Fruit fly (Drosophila melanogaster) whole organism, embryonic: Measurements from ENCODE around the gene Cdc37.

Source experiments
- Atf-2 ChIP-seq: fragments of 200-800 bp; sonication (Bioruptor generic); optimal IDR thresholded peaks from 2 replicates; lab custom pipeline; 2016; ENCODE audit warnings: missing biosample characterization, missing genetic modification characterization
- Atf3 ChIP-seq: fragments of 200-800 bp; sonication (Bioruptor generic); optimal IDR thresholded peaks from 3 replicates; lab custom pipeline; 2016; ENCODE audit warnings: missing biosample characterization, missing genetic modification characterization
- CG10431 ChIP-seq: fragments of 200-800 bp; sonication (Bioruptor generic); optimal IDR thresholded peaks from 3 replicates; lab custom pipeline; 2018; ENCODE audit warnings: missing biosample characterization, mild to moderate bottlenecking, missing genetic modification characterization
- CG11504 ChIP-seq: fragments of 200-800 bp; sonication (Bioruptor generic); optimal IDR thresholded peaks from 3 replicates; lab custom pipeline; 2019; ENCODE audit warnings: missing biosample characterization, mild to moderate bottlenecking, missing genetic modification characterization, moderate library complexity
- CG12155 ChIP-seq: fragments of 200-800 bp; sonication (Bioruptor generic); optimal IDR thresholded peaks from 3 replicates; lab custom pipeline; 2016; ENCODE audit warnings: missing biosample characterization, missing genetic modification characterization
- CG14441 ChIP-seq: fragments of 200-800 bp; sonication (Bioruptor generic); IDR thresholded peaks from 2 replicates; pipeline ENCODE4 v1.3.6; 2022; ENCODE audit warnings: missing biosample characterization, missing genetic modification characterization
- CG15514 ChIP-seq: fragments of 200-800 bp; sonication (Bioruptor generic); optimal IDR thresholded peaks from 3 replicates; lab custom pipeline; 2017; ENCODE audit warnings: missing biosample characterization, missing genetic modification characterization, mild to moderate bottlenecking, moderate library complexity, missing genetic modification reagents
- CG1602 ChIP-seq: fragments of 200-800 bp; sonication (Bioruptor generic); optimal IDR thresholded peaks from 3 replicates; lab custom pipeline; 2016; ENCODE audit warnings: missing biosample characterization, missing genetic modification characterization
- CG31224 ChIP-seq: fragments of 200-800 bp; sonication (Bioruptor generic); IDR thresholded peaks from 2 replicates; pipeline ENCODE4 v1.3.6; 2022; ENCODE audit warnings: missing biosample characterization, missing genetic modification characterization
- CG32767 ChIP-seq: fragments of 200-800 bp; sonication (Bioruptor generic); IDR thresholded peaks from 2 replicates; pipeline ENCODE4 v1.3.6; 2022; ENCODE audit warnings: missing biosample characterization, missing genetic modification characterization
- CG3838 ChIP-seq: fragments of 200-800 bp; sonication (Bioruptor generic); optimal IDR thresholded peaks from 3 replicates; lab custom pipeline; 2016; ENCODE audit warnings: missing biosample characterization, missing genetic modification characterization
- CG4424 ChIP-seq: fragments of 200-800 bp; sonication (Bioruptor generic); optimal IDR thresholded peaks from 3 replicates; lab custom pipeline; 2016; ENCODE audit warnings: missing biosample characterization, missing genetic modification characterization
- CG4617 ChIP-seq: fragments of 200-800 bp; sonication (Bioruptor generic); optimal IDR thresholded peaks from 3 replicates; lab custom pipeline; 2016; ENCODE audit warnings: missing biosample characterization, missing genetic modification characterization, borderline replicate concordance
- CG6254 ChIP-seq: fragments of 200-800 bp; sonication (Bioruptor generic); optimal IDR thresholded peaks from 3 replicates; lab custom pipeline; 2017; ENCODE audit warnings: mild to moderate bottlenecking, missing biosample characterization, missing genetic modification reagents, missing genetic modification characterization
- CG6854 ChIP-seq: fragments of 200-800 bp; sonication (Bioruptor generic); optimal IDR thresholded peaks from 3 replicates; lab custom pipeline; 2017; ENCODE audit warnings: missing biosample characterization, mild to moderate bottlenecking, missing genetic modification characterization
- CG7271 ChIP-seq: fragments of 200-800 bp; sonication (Bioruptor generic); optimal IDR thresholded peaks from 2 replicates; lab custom pipeline; 2018; ENCODE audit warnings: missing biosample characterization, mild to moderate bottlenecking, missing genetic modification characterization, moderate library complexity
- CG7556 ChIP-seq: fragments of 200-800 bp; sonication (Bioruptor generic); optimal IDR thresholded peaks from 2 replicates; lab custom pipeline; 2017; ENCODE audit warnings: missing biosample characterization, mild to moderate bottlenecking, missing genetic modification characterization
- CG8388 ChIP-seq: fragments of 200-800 bp; sonication (Bioruptor generic); optimal IDR thresholded peaks from 2 replicates; lab custom pipeline; 2019; ENCODE audit warnings: missing biosample characterization, mild to moderate bottlenecking, missing genetic modification characterization, moderate library complexity
- CoRest ChIP-seq: fragments of 200-800 bp; sonication (Bioruptor generic); optimal IDR thresholded peaks from 3 replicates; lab custom pipeline; 2018; ENCODE audit warnings: missing biosample characterization, mild to moderate bottlenecking, missing genetic modification characterization, moderate library complexity
- CrebB ChIP-seq: fragments of 200-800 bp; sonication (Bioruptor generic); optimal IDR thresholded peaks from 3 replicates; lab custom pipeline; 2018; ENCODE audit warnings: missing biosample characterization, mild to moderate bottlenecking, missing genetic modification characterization
- Dbx ChIP-seq: fragments of 200-800 bp; sonication (Bioruptor generic); IDR thresholded peaks from 3 replicates; pipeline ENCODE4 v1.3.6; 2022; ENCODE audit warnings: missing biosample characterization, missing genetic modification characterization
- Dip3 ChIP-seq: fragments of 200-800 bp; sonication (Bioruptor generic); optimal IDR thresholded peaks from 3 replicates; lab custom pipeline; 2016; ENCODE audit warnings: missing biosample characterization, missing genetic modification characterization
- Drgx ChIP-seq: fragments of 200-800 bp; sonication (Bioruptor generic); IDR thresholded peaks from 2 replicates; pipeline ENCODE4 v1.3.6; 2022; ENCODE audit warnings: missing biosample characterization, missing genetic modification characterization
- Lpt ChIP-seq: fragments of >200 bp; optimal IDR thresholded peaks from 2 replicates; lab custom pipeline; 2018; ENCODE audit warnings: missing biosample characterization, missing genetic modification characterization
- MESR4 ChIP-seq: fragments of 200-800 bp; sonication (Bioruptor generic); optimal IDR thresholded peaks from 2 replicates; lab custom pipeline; 2018; ENCODE audit warnings: missing biosample characterization, mild to moderate bottlenecking, missing genetic modification characterization, moderate library complexity
- Myb ChIP-seq: fragments of 200-800 bp; sonication (Bioruptor generic); optimal IDR thresholded peaks from 2 replicates; lab custom pipeline; 2016; ENCODE audit warnings: missing biosample characterization, missing genetic modification characterization
- NfI ChIP-seq: fragments of 200-800 bp; sonication (Bioruptor generic); optimal IDR thresholded peaks from 3 replicates; lab custom pipeline; 2018; ENCODE audit warnings: missing biosample characterization, mild to moderate bottlenecking, missing genetic modification characterization, moderate library complexity
- Opbp ChIP-seq: fragments of 200-800 bp; sonication (Bioruptor generic); IDR thresholded peaks from 3 replicates; pipeline ENCODE4 v1.3.6; 2022; ENCODE audit warnings: missing biosample characterization, missing genetic modification characterization; ENCODE audit not compliant: partially characterized antibody
- Side ChIP-seq: fragments of 200-800 bp; sonication (Bioruptor generic); optimal IDR thresholded peaks from 2 replicates; lab custom pipeline; 2016; ENCODE audit warnings: missing biosample characterization, missing genetic modification characterization
- crc ChIP-seq: fragments of 200-800 bp; sonication (Bioruptor generic); optimal IDR thresholded peaks from 2 replicates; lab custom pipeline; 2016; ENCODE audit warnings: missing biosample characterization, missing genetic modification characterization
- crp ChIP-seq, 2 experiments: fragments of 200-800 bp; sonication (Bioruptor generic); optimal IDR thresholded peaks; 2 replicates in 1 of 2; 3 replicates in 1 of 2; lab custom pipeline; 2017; ENCODE audit warnings: missing biosample characterization in 2 of 2, missing genetic modification characterization in 2 of 2, mild to moderate bottlenecking in 1 of 2, moderate library complexity in 1 of 2
- ems ChIP-seq: fragments of 200-800 bp; sonication (Bioruptor generic); optimal IDR thresholded peaks from 3 replicates; lab custom pipeline; 2016; ENCODE audit warnings: missing biosample characterization, missing genetic modification characterization
- fd64A ChIP-seq: fragments of 200-800 bp; sonication (Bioruptor generic); optimal IDR thresholded peaks from 3 replicates; lab custom pipeline; 2018; ENCODE audit warnings: missing biosample characterization, mild to moderate bottlenecking, missing genetic modification characterization
- gcm2 ChIP-seq: fragments of 200-800 bp; sonication (Bioruptor generic); optimal IDR thresholded peaks from 2 replicates; lab custom pipeline; 2016; ENCODE audit warnings: missing biosample characterization, missing genetic modification characterization
- gsb ChIP-seq: fragments of 200-800 bp; sonication (Bioruptor generic); IDR thresholded peaks from 2 replicates; pipeline ENCODE4 v1.3.6; 2022; ENCODE audit warnings: missing biosample characterization, missing genetic modification characterization
- hbn ChIP-seq: fragments of 200-800 bp; sonication (Bioruptor generic); IDR thresholded peaks from 2 replicates; pipeline ENCODE4 v1.3.6; 2022; ENCODE audit warnings: missing biosample characterization, missing genetic modification characterization; ENCODE audit not compliant: partially characterized antibody
- hth ChIP-seq: fragments of >200 bp; optimal IDR thresholded peaks from 2 replicates; lab custom pipeline; 2017; ENCODE audit warnings: inconsistent platforms
- inv ChIP-seq: fragments of 200-800 bp; sonication (Bioruptor generic); IDR thresholded peaks from 2 replicates; pipeline ENCODE4 v1.3.6; 2022; ENCODE audit warnings: missing biosample characterization, missing genetic modification characterization; ENCODE audit not compliant: partially characterized antibody
- kah ChIP-seq: fragments of 200-800 bp; sonication (Bioruptor generic); optimal IDR thresholded peaks from 2 replicates; lab custom pipeline; 2018; ENCODE audit warnings: missing biosample characterization, mild to moderate bottlenecking, missing genetic modification characterization
- psq ChIP-seq: fragments of 200-800 bp; sonication (Bioruptor generic); optimal IDR thresholded peaks from 2 replicates; lab custom pipeline; 2017; ENCODE audit warnings: missing biosample characterization, missing genetic modification characterization
- ro ChIP-seq: fragments of 200-800 bp; sonication (Bioruptor generic); IDR thresholded peaks from 2 replicates; pipeline ENCODE4 v1.3.6; 2022; ENCODE audit warnings: missing biosample characterization, missing genetic modification characterization
- sd ChIP-seq: fragments of 200-800 bp; sonication (Bioruptor generic); optimal IDR thresholded peaks from 3 replicates; lab custom pipeline; 2018; ENCODE audit warnings: missing biosample characterization, mild to moderate bottlenecking, missing genetic modification characterization, moderate library complexity
- seq ChIP-seq: fragments of 200-800 bp; sonication (Bioruptor generic); IDR thresholded peaks from 2 replicates; pipeline ENCODE4 v1.3.6; 2022; ENCODE audit warnings: missing biosample characterization, missing genetic modification characterization
- sima ChIP-seq: fragments of 200-800 bp; sonication (Bioruptor generic); optimal IDR thresholded peaks from 2 replicates; lab custom pipeline; 2016; ENCODE audit warnings: missing biosample characterization, missing genetic modification characterization
- tgo ChIP-seq: fragments of 200-800 bp; sonication (Bioruptor generic); IDR thresholded peaks from 3 replicates; pipeline ENCODE4 v1.3.6; 2022; ENCODE audit warnings: missing biosample characterization, missing genetic modification characterization
- trh ChIP-seq: fragments of 200-800 bp; sonication (Bioruptor generic); optimal IDR thresholded peaks from 2 replicates; lab custom pipeline; 2016; ENCODE audit warnings: missing biosample characterization, missing genetic modification characterization
- wek ChIP-seq: fragments of 200-800 bp; sonication (Bioruptor generic); optimal IDR thresholded peaks from 3 replicates; lab custom pipeline; 2018; ENCODE audit warnings: missing biosample characterization, mild to moderate bottlenecking, missing genetic modification characterization, moderate library complexity
- zf30C ChIP-seq: fragments of 200-800 bp; sonication (Bioruptor generic); optimal IDR thresholded peaks from 3 replicates; lab custom pipeline; 2018; ENCODE audit warnings: missing biosample characterization, mild to moderate bottlenecking, missing genetic modification characterization
- zfh1 ChIP-seq: fragments of 200-800 bp; sonication (Bioruptor generic); IDR thresholded peaks from 3 replicates; pipeline ENCODE4 v1.3.6; 2022; ENCODE audit warnings: missing biosample characterization, missing genetic modification characterization

Gene Cdc37

DNA sequence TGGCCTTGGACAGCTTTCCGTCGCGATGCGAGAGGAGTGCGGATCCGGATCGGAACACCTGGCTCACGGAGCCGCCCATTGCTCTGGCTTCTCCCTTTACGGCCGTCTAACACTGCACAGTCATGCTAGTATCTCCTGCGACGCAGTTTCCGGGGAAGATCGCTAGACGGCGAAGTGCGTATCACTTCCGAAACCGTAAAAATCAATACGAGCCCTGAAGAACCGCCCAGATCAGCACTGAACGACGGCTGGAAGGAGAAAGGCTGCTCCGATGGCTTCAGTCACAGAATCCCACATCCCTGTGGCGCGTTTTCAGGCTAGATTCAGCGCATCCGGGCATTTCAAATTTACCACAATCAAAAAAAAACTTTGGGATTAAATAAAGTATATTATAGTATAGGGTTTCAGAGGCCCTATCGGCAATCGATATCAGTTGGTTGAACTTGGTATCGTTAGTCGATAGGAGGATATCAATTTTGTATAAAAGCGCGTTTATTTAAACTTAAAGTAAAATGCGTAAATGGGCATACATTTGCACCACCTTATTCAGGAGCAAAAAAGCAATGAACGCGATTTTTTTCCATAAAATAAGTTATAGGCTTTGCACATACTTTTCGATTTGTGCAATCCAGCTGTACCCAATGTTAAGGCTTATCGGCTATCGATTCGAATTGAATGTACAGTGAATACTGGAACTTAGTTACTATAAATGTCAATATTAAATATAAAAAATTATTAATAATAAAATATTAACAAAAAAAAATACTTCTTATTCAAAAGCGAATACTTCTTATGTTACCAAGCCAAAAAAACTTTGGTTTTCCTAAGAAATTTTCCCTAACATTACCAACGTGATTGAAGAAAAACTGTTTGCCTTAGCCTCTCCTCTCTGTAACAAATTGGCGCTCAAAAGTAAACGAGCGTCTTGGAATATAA lies 20.2 kb upstream of the Cdc37 start, which contains the start of the genes CG13933 and PolD2 (continued):
- peak; percentile 69 for TF ChIP-seq hbn
- TF ChIP-seq CG14441 (GFP tag; lab: Robert Waterston, UW), result peak; percentile 99
- TF ChIP-seq CG1602 (GFP tag; lab: Kevin White, UChicago), result peak; percentile 98
- TF ChIP-seq wek, result peak; percentile 24
- TF ChIP-seq CG7556 (GFP tag; lab: Kevin White, UChicago), result peak; percentile 95
- peak; percentile 68 for TF ChIP-seq CG6854 (GFP tag; lab: Kevin White, UChicago)
- TF ChIP-seq sima (GFP tag; lab: Kevin White, UChicago), result peak; percentile 23
- peak; percentile 73 for TF ChIP-seq CG15514 (GFP tag; lab: Kevin White, UChicago)
- peak; percentile 43 for TF ChIP-seq kah (GFP tag; lab: Kevin White, UChicago)
- peak; percentile 96 for TF ChIP-seq gsb (GFP tag; lab: Robert Waterston, UW)
- peak; percentile 91 for TF ChIP-seq CG4617
- TF ChIP-seq Myb (GFP tag; lab: Kevin White, UChicago), result peak; percentile 42
- TF ChIP-seq Atf-2 (GFP tag; lab: Kevin White, UChicago), result peak; percentile 84
- TF ChIP-seq CG3838, result peak; percentile 79
- peak; percentile 98 for TF ChIP-seq seq (GFP tag; lab: Robert Waterston, UW)
- TF ChIP-seq Atf3 (GFP tag; lab: Kevin White, UChicago), result peak; percentile 73
- peak; percentile 96 for TF ChIP-seq CG8388 (GFP tag; lab: Kevin White, UChicago)
- peak; percentile 80 for TF ChIP-seq ems (GFP tag; lab: Kevin White, UChicago)
- peak; percentile 92 for TF ChIP-seq psq (GFP tag; lab: Kevin White, UChicago)
- no peak for TF ChIP-seq CG11504 (tag; lab: Kevin White, UChicago)
- TF ChIP-seq NfI (GFP tag; lab: Kevin White, UChicago), result peak; percentile 98
- no peak for TF ChIP-seq CG4424 (GFP tag; lab: Kevin White, UChicago)
- TF ChIP-seq CG10431 (GFP tag; lab: Kevin White, UChicago), result peak; percentile 93
- no peak for TF ChIP-seq hth
- peak; percentile 95 for TF ChIP-seq CG12155 (GFP tag; lab: Kevin White, UChicago)
- TF ChIP-seq ro (GFP tag; lab: Robert Waterston, UW), result peak; percentile 96
- TF ChIP-seq crc (GFP tag; lab: Kevin White, UChicago), result peak; percentile 25
- TF ChIP-seq tgo (GFP tag; lab: Robert Waterston, UW), result peak; percentile 97
- TF ChIP-seq zfh1, result peak; percentile 97
- TF ChIP-seq CG32767 (GFP tag; lab: Robert Waterston, UW), result peak; percentile 99
- peak; percentile 25 to 74 for TF ChIP-seq crp (GFP tag; optimal IDR thresholded peaks at IDR 0.05; lab: Kevin White, UChicago)
- no peak for TF ChIP-seq fd64A (GFP tag; lab: Kevin White, UChicago)
- TF ChIP-seq Dbx (GFP tag; lab: Robert Waterston, UW), result peak; percentile 93
- peak; percentile 91 for TF ChIP-seq CG31224 (GFP tag; lab: Robert Waterston, UW)
- TF ChIP-seq Lpt, result no peak
- TF ChIP-seq CG6254 (GFP tag; lab: Kevin White, UChicago), result peak; percentile 45
- TF ChIP-seq Opbp, result peak; percentile 43
- TF ChIP-seq CG7271 (tag; lab: Kevin White, UChicago), result peak; percentile 85
- peak; percentile 93 for TF ChIP-seq CrebB (tag; lab: Kevin White, UChicago)
- TF ChIP-seq sd (tag; lab: Kevin White, UChicago), result no peak
- TF ChIP-seq zf30C, result no peak
- TF ChIP-seq MESR4 (GFP tag; lab: Kevin White, UChicago), result peak; percentile 16
- TF ChIP-seq gcm2 (GFP tag; lab: Kevin White, UChicago), result peak; percentile 65
- TF ChIP-seq CoRest (tag; lab: Kevin White, UChicago), result peak; percentile 99
- TF ChIP-seq Dip3, result peak; percentile 77
- peak; percentile 96 for TF ChIP-seq Drgx (GFP tag; lab: Robert Waterston, UW)
- TF ChIP-seq trh, result peak; percentile 92
- peak; percentile 64 for TF ChIP-seq inv (GFP tag; lab: Robert Waterston, UW)
- peak; percentile 74 for TF ChIP-seq Side
